Fruit fly (Drosophila melanogaster) whole organism, adult: ENCODE results near the gene CG5592.

Experiments
- CG11617 ChIP-seq: fragments of 200-800 bp; sonication (Bioruptor generic); optimal IDR thresholded peaks from 2 replicates; lab custom pipeline; 2017; ENCODE audit warnings: mild to moderate bottlenecking, missing biosample characterization, missing genetic modification reagents, missing genetic modification characterization
- CG12768 ChIP-seq: fragments of 200-800 bp; sonication (Bioruptor generic); optimal IDR thresholded peaks from 2 replicates; lab custom pipeline; 2017; ENCODE audit warnings: missing biosample characterization, missing genetic modification characterization, mild to moderate bottlenecking, moderate library complexity, missing genetic modification reagents
- CG14711 ChIP-seq: fragments of 200-800 bp; sonication (Bioruptor generic); optimal IDR thresholded peaks from 2 replicates; lab custom pipeline; 2018; ENCODE audit warnings: missing biosample characterization, mild to moderate bottlenecking, missing genetic modification characterization, moderate library complexity
- CG1620 ChIP-seq: fragments of 200-800 bp; sonication (Bioruptor generic); optimal IDR thresholded peaks from 2 replicates; lab custom pipeline; 2016; ENCODE audit warnings: missing biosample characterization, missing genetic modification characterization
- CG33017 ChIP-seq: fragments of 200-800 bp; sonication (Bioruptor generic); optimal IDR thresholded peaks from 2 replicates; lab custom pipeline; 2018; ENCODE audit warnings: missing biosample characterization, mild to moderate bottlenecking, missing genetic modification characterization, moderate library complexity
- CG5204 ChIP-seq: fragments of 200-800 bp; sonication (Bioruptor generic); optimal IDR thresholded peaks from 2 replicates; lab custom pipeline; 2016; ENCODE audit warnings: missing biosample characterization, missing genetic modification characterization
- CG7045 ChIP-seq: fragments of 200-800 bp; sonication (Bioruptor generic); optimal IDR thresholded peaks from 2 replicates; lab custom pipeline; 2017; ENCODE audit warnings: missing biosample characterization, mild to moderate bottlenecking, missing genetic modification characterization
- CG7101 ChIP-seq: fragments of 200-800 bp; sonication (Bioruptor generic); optimal IDR thresholded peaks from 2 replicates; lab custom pipeline; 2018; ENCODE audit warnings: missing biosample characterization, mild to moderate bottlenecking, missing genetic modification characterization, moderate library complexity
- Clk ChIP-seq: fragments of 200-800 bp; sonication (Bioruptor generic); optimal IDR thresholded peaks from 2 replicates; lab custom pipeline; 2017; ENCODE audit warnings: missing biosample characterization, missing genetic modification characterization
- Crg-1 ChIP-seq: fragments of 200-800 bp; sonication (Bioruptor generic); optimal IDR thresholded peaks from 2 replicates; lab custom pipeline; 2016; ENCODE audit warnings: missing biosample characterization, missing genetic modification characterization
- Hr96 ChIP-seq: fragments of 200-800 bp; sonication (Bioruptor generic); optimal IDR thresholded peaks from 2 replicates; lab custom pipeline; 2016; ENCODE audit warnings: missing biosample characterization, missing genetic modification characterization
- Mnt ChIP-seq: fragments of 200-800 bp; sonication (Bioruptor generic); optimal IDR thresholded peaks from 2 replicates; lab custom pipeline; 2016; ENCODE audit warnings: missing biosample characterization, mild to moderate bottlenecking, missing genetic modification characterization
- bab1 ChIP-seq: fragments of 200-800 bp; sonication (Bioruptor generic); optimal IDR thresholded peaks from 3 replicates; lab custom pipeline; 2019; ENCODE audit warnings: missing biosample characterization, mild to moderate bottlenecking, missing genetic modification characterization, moderate library complexity
- cic ChIP-seq: fragments of 200-800 bp; sonication (Bioruptor generic); optimal IDR thresholded peaks from 2 replicates; lab custom pipeline; 2017; ENCODE audit warnings: missing biosample characterization, mild to moderate bottlenecking, missing genetic modification characterization, moderate library complexity
- cnc ChIP-seq, 2 experiments: fragments of >200 bp; optimal IDR thresholded peaks; 2 replicates each; lab custom pipeline; 2017
- kay ChIP-seq: fragments of 200-800 bp; sonication (Bioruptor generic); peaks from one replicate; lab custom pipeline; 2016; ENCODE audit warnings: missing biosample characterization, missing genetic modification characterization, borderline replicate concordance
- ovo ChIP-seq: fragments of 200-800 bp; sonication (Bioruptor generic); optimal IDR thresholded peaks from 2 replicates; lab custom pipeline; 2016; ENCODE audit warnings: missing biosample characterization, missing genetic modification characterization
- pad ChIP-seq: fragments of 200-800 bp; sonication (Bioruptor generic); optimal IDR thresholded peaks from 3 replicates; lab custom pipeline; 2017; ENCODE audit warnings: missing biosample characterization, missing genetic modification characterization, mild to moderate bottlenecking, moderate library complexity, missing genetic modification reagents
- tj ChIP-seq: fragments of 200-800 bp; sonication (Bioruptor generic); optimal IDR thresholded peaks from 3 replicates; lab custom pipeline; 2017; ENCODE audit warnings: missing biosample characterization, mild to moderate bottlenecking, missing genetic modification characterization, moderate library complexity
- toe ChIP-seq: fragments of 200-800 bp; sonication (Bioruptor generic); optimal IDR thresholded peaks from 2 replicates; lab custom pipeline; 2016; ENCODE audit warnings: missing biosample characterization, missing genetic modification characterization

CG5592 gene

dm6 chr3L:5897228-5897688 is at the start of gene CG5592, which contains the start of gene PolE2:
Gene CG5592, plus strand, starts transcription at chr3L:5897638.
Gene PolE2, minus strand, starts transcription at chr3L:5897435.
- no peak for TF ChIP-seq Crg-1 (GFP tag; lab: Kevin White, UChicago)
- peak; percentile 21 for TF ChIP-seq bab1 (GFP tag; lab: Kevin White, UChicago)

dm6 chr3L:5848929-5849328 is 48.5 kb upstream of the CG5592 start:
- no peak for TF ChIP-seq CG7101 (tag; lab: Kevin White, UChicago)

- no peak for TF ChIP-seq tj
- no peak for TF ChIP-seq CG14711 (tag; lab: Kevin White, UChicago)
- TF ChIP-seq Clk, result no peak
- no peak for TF ChIP-seq kay (GFP tag; lab: Kevin White, UChicago)
- TF ChIP-seq CG7045 (GFP tag; lab: Kevin White, UChicago), result no peak
- TF ChIP-seq cic (GFP tag; lab: Kevin White, UChicago), result no peak
- TF ChIP-seq CG1620 (GFP tag; lab: Kevin White, UChicago), result no peak
- no peak for TF ChIP-seq cnc (optimal IDR thresholded peaks at IDR 0.05; lab: Kevin White, UChicago)
- TF ChIP-seq bab1 (GFP tag; lab: Kevin White, UChicago), result no peak
Observed at dm6 chr3L:5851636-5852035, 45.8 kb upstream of the CG5592 start.

dm6 chr3L:5855098-5855497 is 42.3 kb upstream of the CG5592 start:
- no peak for TF ChIP-seq CG7101 (tag; lab: Kevin White, UChicago)
- TF ChIP-seq CG11617 (GFP tag; lab: Kevin White, UChicago), result no peak
- TF ChIP-seq CG33017 (tag; lab: Kevin White, UChicago), result no peak
- no peak for TF ChIP-seq CG14711 (tag; lab: Kevin White, UChicago)

dm6 chr3L:5856081-5856826 is 41.2 kb upstream of the CG5592 start:
- TF ChIP-seq toe (GFP tag; lab: Kevin White, UChicago) (no peak), Hr96 (GFP tag; lab: Kevin White, UChicago) (no peak), bab1 (GFP tag; lab: Kevin White, UChicago) (no peak), cic (GFP tag; lab: Kevin White, UChicago) (no peak), CG7101 (tag; lab: Kevin White, UChicago) (no peak), Clk (no peak), CG33017 (tag; lab: Kevin White, UChicago) (no peak), ovo (no peak), Crg-1 (GFP tag; lab: Kevin White, UChicago) (no peak), CG14711 (tag; lab: Kevin White, UChicago) (no peak), kay (GFP tag; lab: Kevin White, UChicago) (no peak), CG1620 (GFP tag; lab: Kevin White, UChicago) (no peak), CG12768 (GFP tag; lab: Kevin White, UChicago) (no peak), cnc (optimal IDR thresholded peaks at IDR 0.05; lab: Kevin White, UChicago) (no peak), tj (no peak), CG7045 (GFP tag; lab: Kevin White, UChicago) (no peak), CG5204 (GFP tag; lab: Kevin White, UChicago) (no peak), Mnt (no peak), CG11617 (GFP tag; lab: Kevin White, UChicago) (no peak), pad (GFP tag; lab: Kevin White, UChicago) (no peak)

dm6 chr3L:5856919-5857318 is 40.5 kb upstream of the CG5592 start:
- no peak for TF ChIP-seq bab1 (GFP tag; lab: Kevin White, UChicago)
- TF ChIP-seq pad (GFP tag; lab: Kevin White, UChicago), result no peak
- no peak for TF ChIP-seq toe (GFP tag; lab: Kevin White, UChicago)
- no peak for TF ChIP-seq kay (GFP tag; lab: Kevin White, UChicago)
- TF ChIP-seq cnc (optimal IDR thresholded peaks at IDR 0.05; lab: Kevin White, UChicago), result no peak
- no peak for TF ChIP-seq CG12768 (GFP tag; lab: Kevin White, UChicago)
- no peak for TF ChIP-seq ovo
- TF ChIP-seq CG14711 (tag; lab: Kevin White, UChicago), result no peak
- TF ChIP-seq CG5204 (GFP tag; lab: Kevin White, UChicago), result no peak
- no peak for TF ChIP-seq Hr96 (GFP tag; lab: Kevin White, UChicago)
- TF ChIP-seq CG7045 (GFP tag; lab: Kevin White, UChicago), result no peak
- no peak for TF ChIP-seq Mnt
- no peak for TF ChIP-seq CG1620 (GFP tag; lab: Kevin White, UChicago)
- TF ChIP-seq CG33017 (tag; lab: Kevin White, UChicago), result no peak
- no peak for TF ChIP-seq CG7101 (tag; lab: Kevin White, UChicago)
- no peak for TF ChIP-seq tj
- TF ChIP-seq Clk, result no peak
- no peak for TF ChIP-seq cic (GFP tag; lab: Kevin White, UChicago)
- TF ChIP-seq CG11617 (GFP tag; lab: Kevin White, UChicago), result no peak

dm6 chr3L:5859029-5859428 is 38.4 kb upstream of the CG5592 start:
- no peak for TF ChIP-seq CG14711 (tag; lab: Kevin White, UChicago)
- TF ChIP-seq cnc (optimal IDR thresholded peaks at IDR 0.05; lab: Kevin White, UChicago), result no peak
- TF ChIP-seq Crg-1 (GFP tag; lab: Kevin White, UChicago), result no peak
- no peak for TF ChIP-seq CG7045 (GFP tag; lab: Kevin White, UChicago)
- TF ChIP-seq pad (GFP tag; lab: Kevin White, UChicago), result no peak
- no peak for TF ChIP-seq tj
- no peak for TF ChIP-seq bab1 (GFP tag; lab: Kevin White, UChicago)
- no peak for TF ChIP-seq cic (GFP tag; lab: Kevin White, UChicago)
